Fruit fly (Drosophila melanogaster) whole organism, wandering third instar larva: ENCODE data around the gene Ptp61F.

Source experiments
- CG32264 ChIP-seq: fragments of 200-800 bp; sonication (Bioruptor generic); optimal IDR thresholded peaks from 2 replicates; lab custom pipeline; 2016; ENCODE audit warnings: missing biosample characterization, missing genetic modification characterization
- CG9705 ChIP-seq: fragments of 200-800 bp; sonication (Bioruptor generic); optimal IDR thresholded peaks from 2 replicates; lab custom pipeline; 2018; ENCODE audit warnings: missing biosample characterization, mild to moderate bottlenecking, missing genetic modification characterization
- Dfd ChIP-seq: fragments of >200 bp; optimal IDR thresholded peaks from 2 replicates; lab custom pipeline; 2017; ENCODE audit warnings: missing biosample characterization, missing genetic modification characterization
- Dif ChIP-seq: fragments of 200-275, 200-300 bp; sonication (Bioruptor generic); optimal IDR thresholded peaks from 2 replicates; lab custom pipeline; 2018; ENCODE audit warnings: missing biosample characterization, missing genetic modification characterization; ENCODE audit not compliant: partially characterized antibody
- GATAd ChIP-seq: sonication (Bioruptor generic); optimal IDR thresholded peaks from 2 replicates; lab custom pipeline; 2016; ENCODE audit warnings: missing biosample characterization, missing genetic modification characterization
- HLH106 ChIP-seq: fragments of 200-800 bp; optimal IDR thresholded peaks from 3 replicates; lab custom pipeline; 2019; ENCODE audit warnings: missing biosample characterization, mild to moderate bottlenecking, missing genetic modification characterization, moderate library complexity
- Hr78 ChIP-seq: fragments of >200 bp; optimal IDR thresholded peaks from 2 replicates; lab custom pipeline; 2017; ENCODE audit warnings: missing biosample characterization, missing genetic modification characterization
- Hr83 ChIP-seq: fragments of 200-300 bp; sonication (Bioruptor generic); optimal IDR thresholded peaks from 2 replicates; lab custom pipeline; 2016; ENCODE audit warnings: missing biosample characterization, mild to moderate bottlenecking, missing genetic modification characterization, moderate library complexity; ENCODE audit not compliant: poor library complexity, severe bottlenecking
- Jra ChIP-seq: sonication (Bioruptor generic); optimal IDR thresholded peaks from 2 replicates; lab custom pipeline; 2016; ENCODE audit warnings: missing biosample characterization, missing genetic modification characterization
- Mio ChIP-seq: sonication (Bioruptor generic); optimal IDR thresholded peaks from 2 replicates; lab custom pipeline; 2016; ENCODE audit warnings: missing biosample characterization, missing genetic modification characterization
- Myc ChIP-seq: fragments of >200 bp; optimal IDR thresholded peaks from 2 replicates; lab custom pipeline; 2017
- N ChIP-seq: fragments of >200 bp; optimal IDR thresholded peaks from 2 replicates; lab custom pipeline; 2018; ENCODE audit warnings: missing biosample characterization, missing external identifiers, missing genetic modification characterization
- OdsH ChIP-seq: fragments of 200-800 bp; sonication (Bioruptor generic); optimal IDR thresholded peaks from 2 replicates; lab custom pipeline; 2016; ENCODE audit warnings: missing biosample characterization, mild to moderate bottlenecking, missing genetic modification characterization
- Rel ChIP-seq, 2 experiments: fragments of 200-800 bp; sonication (Bioruptor generic) in 1 of 2; optimal IDR thresholded peaks; 2 replicates in 1 of 2; 3 replicates in 1 of 2; lab custom pipeline; 2016 to 2019; ENCODE audit warnings: mild to moderate bottlenecking in 2 of 2, missing biosample characterization in 2 of 2, missing genetic modification characterization in 2 of 2, moderate library complexity in 1 of 2
- Sp1 ChIP-seq: fragments of 200-800 bp; sonication (Bioruptor generic); optimal IDR thresholded peaks from 3 replicates; lab custom pipeline; 2019; ENCODE audit warnings: missing biosample characterization, mild to moderate bottlenecking, missing genetic modification characterization, moderate library complexity
- Vsx2 ChIP-seq: fragments of 200-300, 225-300 bp; sonication (Bioruptor generic); optimal IDR thresholded peaks from 2 replicates; lab custom pipeline; 2018; ENCODE audit warnings: missing biosample characterization, missing genetic modification characterization; ENCODE audit not compliant: partially characterized antibody
- br ChIP-seq: fragments of 200-800 bp; sonication (Bioruptor generic); optimal IDR thresholded peaks from 2 replicates; lab custom pipeline; 2016; ENCODE audit warnings: missing biosample characterization, missing genetic modification characterization
- brk ChIP-seq: fragments of 200-800 bp; sonication (Bioruptor generic); optimal IDR thresholded peaks from 2 replicates; lab custom pipeline; 2016; ENCODE audit warnings: missing biosample characterization, mild to moderate bottlenecking, missing genetic modification characterization
- dmrt93B ChIP-seq: fragments of 200-800 bp; sonication (Bioruptor generic); optimal IDR thresholded peaks from 2 replicates; lab custom pipeline; 2018; ENCODE audit warnings: missing biosample characterization, mild to moderate bottlenecking, missing genetic modification characterization
- dsf ChIP-seq: sonication (Bioruptor generic); optimal IDR thresholded peaks from 2 replicates; lab custom pipeline; 2016; ENCODE audit warnings: missing biosample characterization, missing genetic modification characterization, borderline replicate concordance
- ey ChIP-seq: fragments of 200-800 bp; sonication (Bioruptor generic); optimal IDR thresholded peaks from 2 replicates; lab custom pipeline; 2016; ENCODE audit warnings: missing biosample characterization, missing genetic modification characterization
- foxo ChIP-seq, 2 experiments: fragments of 200-800 bp; sonication (Bioruptor generic); optimal IDR thresholded peaks; 2 replicates in 1 of 2; 3 replicates in 1 of 2; lab custom pipeline; 2016 to 2017; ENCODE audit warnings: missing biosample characterization in 2 of 2, missing genetic modification characterization in 2 of 2
- fru ChIP-seq: fragments of 200-800 bp; sonication (Bioruptor generic); optimal IDR thresholded peaks from 3 replicates; lab custom pipeline; 2016; ENCODE audit warnings: missing biosample characterization, mild to moderate bottlenecking, missing genetic modification characterization
- h ChIP-seq: fragments of 200-800 bp; sonication (Bioruptor generic); optimal IDR thresholded peaks from 3 replicates; lab custom pipeline; 2016; ENCODE audit warnings: missing biosample characterization, mild to moderate bottlenecking, missing genetic modification characterization
- jim ChIP-seq: fragments of 175-275, 200-325 bp; sonication (Bioruptor generic); optimal IDR thresholded peaks from 2 replicates; lab custom pipeline; 2016; ENCODE audit warnings: missing biosample characterization, mild to moderate bottlenecking, missing genetic modification characterization
- lola ChIP-seq: fragments of >200 bp; optimal IDR thresholded peaks from 2 replicates; lab custom pipeline; 2017; ENCODE audit warnings: missing biosample characterization, missing genetic modification characterization
- pan ChIP-seq: fragments of >200 bp; optimal IDR thresholded peaks from 2 replicates; lab custom pipeline; 2017
- psq ChIP-seq: fragments of 200-800 bp; sonication (Bioruptor generic); optimal IDR thresholded peaks from 3 replicates; lab custom pipeline; 2017; ENCODE audit warnings: missing biosample characterization, mild to moderate bottlenecking, missing genetic modification characterization, moderate library complexity
- rgr ChIP-seq: fragments of 200-800 bp; sonication (Bioruptor generic); optimal IDR thresholded peaks from 3 replicates; lab custom pipeline; 2016; ENCODE audit warnings: missing biosample characterization, mild to moderate bottlenecking, missing genetic modification characterization
- sv ChIP-seq: fragments of 200-800 bp; sonication (Bioruptor generic); optimal IDR thresholded peaks from 3 replicates; lab custom pipeline; 2016; ENCODE audit warnings: missing biosample characterization, missing genetic modification characterization
- usp ChIP-seq: fragments of >200 bp; optimal IDR thresholded peaks from 2 replicates; lab custom pipeline; 2017; ENCODE audit warnings: missing biosample characterization, missing genetic modification characterization
- woc ChIP-seq: sonication (Bioruptor generic); optimal IDR thresholded peaks from 2 replicates; lab custom pipeline; 2016; ENCODE audit warnings: missing biosample characterization, mild to moderate bottlenecking, missing genetic modification characterization

Gene Ptp61F

DNA sequence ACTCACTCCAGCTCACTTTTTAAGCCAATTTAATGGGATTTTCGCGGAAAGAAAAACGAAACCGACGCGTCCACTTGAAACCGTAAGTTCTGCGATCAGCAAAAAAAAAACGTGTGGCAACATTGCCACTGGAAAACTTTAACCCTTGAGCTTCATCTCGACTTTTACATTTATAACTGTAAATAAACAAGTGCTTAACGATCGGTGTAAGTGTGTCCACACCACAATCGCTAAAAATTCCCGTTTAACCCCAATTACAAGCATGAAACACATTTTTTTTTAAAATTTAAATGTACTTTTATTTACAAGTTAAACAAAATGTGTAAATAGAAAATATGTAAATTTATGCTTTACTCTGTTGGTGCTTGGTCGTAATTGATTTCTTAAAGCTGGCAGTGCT, at the start of gene Ptp61F:
Ptp61F (minus strand) TSS at position 101 of the 400 bp plus-strand sequence.
- TF ChIP-seq brk (GFP tag; lab: Kevin White, UChicago) (no peak), dmrt93B (GFP tag; lab: Kevin White, UChicago) (no peak), Dfd (GFP tag; lab: Kevin White, UChicago) (no peak), h (GFP tag; lab: Kevin White, UChicago) (no peak), Vsx2 (GFP tag; lab: Kevin White, UChicago) (no peak), jim (no peak)

DNA sequence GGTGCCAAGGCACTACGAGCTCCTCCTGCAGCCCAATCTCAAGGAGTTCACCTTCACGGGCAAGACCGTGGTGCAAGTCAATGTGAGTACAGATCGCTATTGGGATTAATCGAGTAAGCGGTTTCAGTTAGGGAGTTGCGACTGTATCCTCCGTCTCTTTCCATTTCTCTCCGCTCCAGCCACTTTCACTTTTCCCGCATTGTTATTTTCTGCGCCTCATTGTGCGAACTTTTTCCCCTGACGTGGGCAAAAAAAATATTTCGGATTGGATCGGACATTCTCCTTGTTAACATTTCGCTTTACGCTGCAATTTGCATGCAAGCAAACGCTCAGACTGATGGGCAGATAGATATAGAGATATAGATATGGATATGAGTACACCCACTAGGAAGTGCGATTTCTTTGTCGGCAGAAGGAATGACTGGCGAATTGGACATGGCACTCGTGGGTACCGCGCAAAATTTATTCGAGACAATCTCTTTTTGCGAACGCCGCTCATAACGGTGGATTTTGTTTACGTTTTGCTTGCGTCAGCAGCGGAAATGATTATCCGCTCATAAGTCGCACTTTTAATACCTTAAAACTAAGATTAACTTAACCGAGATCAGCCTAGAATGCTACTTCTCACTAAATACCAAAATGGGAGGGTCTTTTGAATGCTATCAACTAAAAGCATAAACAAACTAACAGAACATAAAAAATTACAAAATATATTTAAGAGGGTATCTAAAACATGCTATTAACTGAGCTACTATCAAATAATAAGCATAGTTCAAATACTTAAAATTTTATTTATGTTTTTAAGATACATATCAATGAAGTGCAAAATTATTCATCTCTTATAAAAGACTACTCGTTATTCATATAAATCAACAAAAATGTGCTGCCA, 43.9 kb upstream of the Ptp61F start:
- TF ChIP-seq h (GFP tag; lab: Kevin White, UChicago) (peak; percentile 27), usp (GFP tag; lab: Kevin White, UChicago) (no peak)

DNA sequence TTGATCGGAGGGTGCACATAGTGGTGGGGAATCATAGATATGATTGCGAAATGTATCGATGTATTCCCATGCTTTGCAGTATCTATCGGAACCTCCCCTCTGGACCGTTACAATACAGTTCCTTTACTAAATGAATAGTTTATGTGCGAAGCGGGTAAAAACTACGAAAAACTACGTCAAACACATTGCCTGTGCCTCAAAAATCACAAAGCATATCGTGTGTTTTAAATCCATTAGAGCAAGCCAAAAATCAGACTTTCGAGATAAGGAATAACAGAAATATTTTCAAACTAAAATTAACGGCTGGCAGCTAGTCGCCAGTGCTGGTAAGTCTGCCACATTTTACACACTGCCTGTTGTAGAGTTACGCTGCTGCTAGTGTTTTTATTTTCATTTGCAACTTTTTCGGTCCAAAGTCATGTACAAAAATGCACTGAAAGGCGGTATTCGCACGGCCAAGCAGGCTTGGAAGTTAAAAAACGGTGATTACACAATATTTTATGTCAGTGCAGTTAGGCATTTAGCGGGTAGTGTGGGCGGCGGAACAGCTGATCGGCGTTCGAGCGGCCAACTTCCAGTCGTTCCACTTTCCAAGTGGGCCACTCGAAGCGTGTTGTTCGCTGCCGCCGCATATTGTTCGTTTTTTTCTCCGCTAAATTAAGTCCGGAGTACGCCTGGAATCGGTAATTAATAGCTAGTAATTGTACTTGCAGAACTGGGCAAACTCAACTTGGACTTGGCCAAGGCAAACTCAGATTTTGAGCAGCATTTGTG, 42.4 kb upstream of the Ptp61F start:
- TF ChIP-seq OdsH (peak; percentile 81), Rel (GFP tag; optimal IDR thresholded peaks at IDR 0.05; lab: Kevin White, UChicago) (no peak), Rel (tag; optimal IDR thresholded peaks at IDR 0.05; lab: Kevin White, UChicago) (peak; percentile 9), dmrt93B (GFP tag; lab: Kevin White, UChicago) (peak; percentile 30), lola (GFP tag; lab: Kevin White, UChicago) (no peak), br (GFP tag; lab: Kevin White, UChicago) (peak; percentile 80), pan (lab: Kevin White, UChicago) (no peak), sv (GFP tag; lab: Kevin White, UChicago) (peak; percentile 73), fru (GFP tag; lab: Kevin White, UChicago) (peak; percentile 76), GATAd (GFP tag; lab: Kevin White, UChicago) (peak; percentile 51), rgr (GFP tag; lab: Kevin White, UChicago) (peak; percentile 87), Hr83 (GFP tag; lab: Kevin White, UChicago) (peak; percentile 71), Myc (lab: Kevin White, UChicago) (peak; percentile 21), HLH106 (tag; lab: Kevin White, UChicago) (peak; percentile 36), CG32264 (peak; percentile 44), Hr78 (no peak), h (GFP tag; lab: Kevin White, UChicago) (peak; percentile 81), Vsx2 (GFP tag; lab: Kevin White, UChicago) (no peak), woc (GFP tag; lab: Kevin White, UChicago) (peak; percentile 45), ey (peak; percentile 76), Sp1 (peak; percentile 48), foxo (GFP tag; optimal IDR thresholded peaks at IDR 0.05; lab: Kevin White, UChicago) (peak in 1 of 2 experiments; percentile 83), psq (peak; percentile 62), Jra (peak; percentile 81), dsf (GFP tag; lab: Kevin White, UChicago) (no peak), N (no peak), Mio (GFP tag; lab: Kevin White, UChicago) (peak; percentile 40), CG9705 (GFP tag; lab: Kevin White, UChicago) (peak; percentile 4), Dif (GFP tag; lab: Kevin White, UChicago) (peak; percentile 12)
